Worm (Caenorhabditis elegans): ENCODE results near the gene srh-299.

DNA sequence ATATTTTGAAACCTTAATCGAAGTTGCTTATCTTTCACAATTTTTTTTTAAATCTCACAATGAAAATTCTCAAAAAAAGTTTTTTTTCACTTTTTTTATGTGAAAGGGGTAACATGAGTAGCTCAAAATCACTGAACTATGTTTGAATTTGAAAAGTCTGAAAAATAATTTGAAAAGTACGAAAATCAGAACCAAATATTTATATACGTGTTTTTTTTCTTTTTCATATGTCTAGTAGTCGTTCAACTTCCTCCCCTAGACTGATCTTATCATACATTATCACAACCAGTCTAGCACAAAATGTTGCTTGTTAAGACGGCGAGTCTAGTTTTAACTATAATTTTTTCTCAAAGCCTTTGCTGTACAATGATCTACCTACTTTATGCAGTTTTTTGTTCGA lies 41.7 kb upstream of the srh-299 start, which contains the start of gene srbc-49:
- TF ChIP-seq rbr-2 (tag; optimal IDR thresholded peaks at IDR 0.05) (no peak), mep-1 (tag; optimal IDR thresholded peaks at IDR 0.05) (no peak), skn-1 (tag; optimal IDR thresholded peaks at IDR 0.05) (no peak), set-16 (GFP tag; IDR thresholded peaks at IDR 0.05) (no peak), zfp-2 (tag; optimal IDR thresholded peaks at IDR 0.05) (no peak)

Data from whole organism, L4 larva.